Fruit fly (Drosophila melanogaster) whole organism, embryonic: ENCODE results near the gene CG6431.
A peak's percentile ranks its signal among the peaks of the same experiment; 100 is the strongest.

Source experiments
- Atf3 ChIP-seq: fragments of 200-800 bp; sonication (Bioruptor generic); optimal IDR thresholded peaks from 3 replicates; lab custom pipeline; 2016; ENCODE audit warnings: missing biosample characterization, missing genetic modification characterization
- Blimp-1 ChIP-seq: fragments of 200-800 bp; sonication (Bioruptor generic); optimal IDR thresholded peaks from 3 replicates; lab custom pipeline; 2018; ENCODE audit warnings: missing biosample characterization, missing genetic modification characterization, mild to moderate bottlenecking, moderate library complexity, missing genetic modification reagents
- CG10147 ChIP-seq: fragments of 200-800 bp; sonication (Bioruptor generic); optimal IDR thresholded peaks from 2 replicates; lab custom pipeline; 2019; ENCODE audit warnings: missing biosample characterization, mild to moderate bottlenecking, missing genetic modification characterization, moderate library complexity
- CG15696 ChIP-seq: fragments of 200-800 bp; sonication (Bioruptor generic); optimal IDR thresholded peaks from 2 replicates; lab custom pipeline; 2019; ENCODE audit warnings: missing biosample characterization, mild to moderate bottlenecking, missing genetic modification characterization, moderate library complexity
- CG1603 ChIP-seq: fragments of 200-800 bp; sonication (Bioruptor generic); optimal IDR thresholded peaks from 2 replicates; lab custom pipeline; 2019; ENCODE audit warnings: missing biosample characterization, mild to moderate bottlenecking, missing genetic modification characterization, moderate library complexity
- CG17359 ChIP-seq: fragments of 200-800 bp; sonication (Bioruptor generic); optimal IDR thresholded peaks from 3 replicates; lab custom pipeline; 2018; ENCODE audit warnings: missing biosample characterization, mild to moderate bottlenecking, missing genetic modification characterization, moderate library complexity
- CG17612 ChIP-seq: fragments of 200-800 bp; sonication (Bioruptor generic); IDR thresholded peaks from 2 replicates; pipeline ENCODE4 v1.3.6; 2022; ENCODE audit warnings: missing biosample characterization, missing genetic modification characterization
- CG17802 ChIP-seq: fragments of 200-800 bp; sonication (Bioruptor generic); optimal IDR thresholded peaks from 2 replicates; lab custom pipeline; 2018; ENCODE audit warnings: missing biosample characterization, mild to moderate bottlenecking, missing genetic modification characterization, moderate library complexity
- CG2116 ChIP-seq: fragments of 200-800 bp; sonication (Bioruptor generic); optimal IDR thresholded peaks from 3 replicates; lab custom pipeline; 2018; ENCODE audit warnings: missing biosample characterization, mild to moderate bottlenecking, missing genetic modification characterization
- CG2199 ChIP-seq: fragments of 200-800 bp; sonication (Bioruptor generic); IDR thresholded peaks from 3 replicates; pipeline ENCODE4 v1.3.6; 2022; ENCODE audit warnings: missing biosample characterization, missing genetic modification characterization
- CG30403 ChIP-seq: fragments of 200-800 bp; sonication (Bioruptor generic); optimal IDR thresholded peaks from 3 replicates; lab custom pipeline; 2016; ENCODE audit warnings: missing biosample characterization, missing genetic modification characterization
- CG31365 ChIP-seq: fragments of 200-800 bp; sonication (Bioruptor generic); optimal IDR thresholded peaks from 2 replicates; lab custom pipeline; 2018; ENCODE audit warnings: missing biosample characterization, mild to moderate bottlenecking, missing genetic modification characterization
- CG31441 ChIP-seq: fragments of 200-800 bp; sonication (Bioruptor generic); IDR thresholded peaks from 2 replicates; pipeline ENCODE4 v1.3.6; 2022; ENCODE audit warnings: missing biosample characterization, missing genetic modification characterization
- CG4617 ChIP-seq: fragments of 200-800 bp; sonication (Bioruptor generic); optimal IDR thresholded peaks from 3 replicates; lab custom pipeline; 2016; ENCODE audit warnings: missing biosample characterization, missing genetic modification characterization, borderline replicate concordance
- CG6272 ChIP-seq: fragments of 200-800 bp; sonication (Bioruptor generic); IDR thresholded peaks from 2 replicates; pipeline ENCODE4 v1.3.6; 2022; ENCODE audit warnings: missing biosample characterization, missing genetic modification characterization
- CG8478 ChIP-seq: fragments of >200 bp; optimal IDR thresholded peaks from 2 replicates; lab custom pipeline; 2018
- CG9609 ChIP-seq: fragments of 200-800 bp; sonication (Bioruptor generic); optimal IDR thresholded peaks from 3 replicates; lab custom pipeline; 2016; ENCODE audit warnings: missing biosample characterization, missing genetic modification characterization
- CG9932 ChIP-seq: fragments of 200-800 bp; sonication (Bioruptor generic); IDR thresholded peaks from 2 replicates; pipeline ENCODE4 v1.3.6; 2022; ENCODE audit warnings: missing biosample characterization, missing genetic modification characterization
- Dbx ChIP-seq: fragments of 200-800 bp; sonication (Bioruptor generic); IDR thresholded peaks from 3 replicates; pipeline ENCODE4 v1.3.6; 2022; ENCODE audit warnings: missing biosample characterization, missing genetic modification characterization
- Dfd ChIP-seq, 2 experiments: fragments of >200 bp; optimal IDR thresholded peaks; 2 replicates each; lab custom pipeline; 2017; ENCODE audit warnings: missing biosample characterization in 2 of 2, missing genetic modification characterization in 2 of 2
- Dref ChIP-seq: fragments of 200-800 bp; sonication (Bioruptor generic); IDR thresholded peaks from 2 replicates; pipeline ENCODE4 v1.3.6; 2022; ENCODE audit warnings: missing biosample characterization, missing genetic modification characterization
- E2f1 ChIP-seq: fragments of 200-800 bp; sonication (Bioruptor generic); IDR thresholded peaks from 2 replicates; pipeline ENCODE4 v1.3.6; 2022; ENCODE audit warnings: missing biosample characterization, missing genetic modification characterization
- Elba2 ChIP-seq: fragments of 200-800 bp; sonication (Bioruptor generic); optimal IDR thresholded peaks from 3 replicates; lab custom pipeline; 2016; ENCODE audit warnings: missing biosample characterization, missing genetic modification characterization
- Fer2 ChIP-seq: fragments of 200-800 bp; sonication (Bioruptor generic); optimal IDR thresholded peaks from 2 replicates; lab custom pipeline; 2018; ENCODE audit warnings: missing biosample characterization, mild to moderate bottlenecking, missing genetic modification characterization, moderate library complexity
- Fer3 ChIP-seq: fragments of 200-800 bp; sonication (Bioruptor generic); optimal IDR thresholded peaks from 2 replicates; lab custom pipeline; 2018; ENCODE audit warnings: missing biosample characterization, mild to moderate bottlenecking, missing genetic modification characterization, moderate library complexity
- HLH3B ChIP-seq: fragments of 200-800 bp; sonication (Bioruptor generic); IDR thresholded peaks from 2 replicates; pipeline ENCODE4 v1.3.6; 2022; ENCODE audit warnings: missing biosample characterization, missing genetic modification characterization
- HLH4C ChIP-seq: fragments of 200-800 bp; sonication (Bioruptor generic); IDR thresholded peaks from 3 replicates; pipeline ENCODE4 v1.3.6; 2022; ENCODE audit warnings: missing biosample characterization, missing genetic modification characterization; ENCODE audit not compliant: partially characterized antibody
- Hmr ChIP-seq: fragments of 200-800 bp; sonication (Bioruptor generic); optimal IDR thresholded peaks from 3 replicates; lab custom pipeline; 2017; ENCODE audit warnings: mild to moderate bottlenecking, missing biosample characterization, missing genetic modification reagents, missing genetic modification characterization
- Meics ChIP-seq: fragments of 200-800 bp; sonication (Bioruptor generic); optimal IDR thresholded peaks from 2 replicates; lab custom pipeline; 2017; ENCODE audit warnings: missing biosample characterization, mild to moderate bottlenecking, missing genetic modification characterization
- Sox100B ChIP-seq: fragments of 200-800 bp; sonication (Bioruptor generic); optimal IDR thresholded peaks from 3 replicates; lab custom pipeline; 2018; ENCODE audit warnings: missing biosample characterization, mild to moderate bottlenecking, missing genetic modification characterization
- ase ChIP-seq: fragments of 200-800 bp; sonication (Bioruptor generic); IDR thresholded peaks from 3 replicates; pipeline ENCODE4 v1.3.6; 2022; ENCODE audit warnings: missing biosample characterization, missing genetic modification characterization
- bigmax ChIP-seq: fragments of 200-800 bp; sonication (Bioruptor generic); optimal IDR thresholded peaks from 2 replicates; lab custom pipeline; 2018; ENCODE audit warnings: missing biosample characterization, mild to moderate bottlenecking, missing genetic modification characterization
- btn ChIP-seq: fragments of 200-800 bp; sonication (Bioruptor generic); optimal IDR thresholded peaks from 2 replicates; lab custom pipeline; 2016; ENCODE audit warnings: missing biosample characterization, missing genetic modification characterization
- croc ChIP-seq: fragments of 200-800 bp; sonication (Bioruptor generic); conservative IDR thresholded peaks from 3 replicates; pipeline ENCODE4 v1.3.6; 2022; ENCODE audit warnings: missing biosample characterization, missing genetic modification characterization
- dimm ChIP-seq: fragments of 200-800 bp; sonication (Bioruptor generic); IDR thresholded peaks from 2 replicates; pipeline ENCODE4 v1.3.6; 2022; ENCODE audit warnings: missing biosample characterization, missing genetic modification characterization
- disco-r ChIP-seq: fragments of 200-800 bp; sonication (Bioruptor generic); optimal IDR thresholded peaks from 2 replicates; lab custom pipeline; 2016; ENCODE audit warnings: missing biosample characterization, missing genetic modification characterization
- dm ChIP-seq: fragments of 200-800 bp; sonication (Bioruptor generic); optimal IDR thresholded peaks from 3 replicates; lab custom pipeline; 2016; ENCODE audit warnings: missing biosample characterization, missing genetic modification characterization
- emc ChIP-seq: fragments of 200-800 bp; sonication (Bioruptor generic); optimal IDR thresholded peaks from 2 replicates; lab custom pipeline; 2016; ENCODE audit warnings: missing biosample characterization, missing genetic modification characterization
- ewg ChIP-seq: fragments of 200-800 bp; sonication (Bioruptor generic); optimal IDR thresholded peaks from 3 replicates; lab custom pipeline; 2017; ENCODE audit warnings: mild to moderate bottlenecking, missing biosample characterization, missing genetic modification reagents, missing genetic modification characterization
- kni ChIP-seq: fragments of 200-800 bp; sonication (Bioruptor generic); optimal IDR thresholded peaks from 3 replicates; lab custom pipeline; 2017; ENCODE audit warnings: mild to moderate bottlenecking, missing biosample characterization, missing genetic modification reagents, missing genetic modification characterization
- luna ChIP-seq: fragments of 200-800 bp; sonication (Bioruptor generic); optimal IDR thresholded peaks from 2 replicates; lab custom pipeline; 2016; ENCODE audit warnings: missing biosample characterization, missing genetic modification characterization
- mld ChIP-seq: fragments of 200-800 bp; sonication (Bioruptor generic); IDR thresholded peaks from 3 replicates; pipeline ENCODE4 v1.3.6; 2022; ENCODE audit warnings: missing biosample characterization, missing genetic modification characterization; ENCODE audit not compliant: partially characterized antibody
- pita ChIP-seq: fragments of 200-800 bp; sonication (Bioruptor generic); optimal IDR thresholded peaks from 2 replicates; lab custom pipeline; 2017; ENCODE audit warnings: missing biosample characterization, mild to moderate bottlenecking, missing genetic modification characterization
- pzg ChIP-seq: fragments of 200-800 bp; sonication (Bioruptor generic); optimal IDR thresholded peaks from 3 replicates; lab custom pipeline; 2018; ENCODE audit warnings: missing biosample characterization, mild to moderate bottlenecking, missing genetic modification characterization, moderate library complexity
- sc ChIP-seq, 3 experiments: fragments of >200 bp in 2 of 3; fragments of 200-800 bp in 1 of 3; sonication (Bioruptor generic) in 1 of 3; optimal IDR thresholded peaks; 2 replicates in 2 of 3; 3 replicates in 1 of 3; lab custom pipeline; 2017; ENCODE audit warnings: mild to moderate bottlenecking in 1 of 3, missing biosample characterization in 1 of 3, missing genetic modification characterization in 1 of 3, missing genetic modification reagents in 1 of 3
- sima ChIP-seq: fragments of 200-800 bp; sonication (Bioruptor generic); optimal IDR thresholded peaks from 2 replicates; lab custom pipeline; 2016; ENCODE audit warnings: missing biosample characterization, missing genetic modification characterization
- sisA ChIP-seq: fragments of 200-800 bp; sonication (Bioruptor generic); IDR thresholded peaks from 2 replicates; pipeline ENCODE4 v1.3.6; 2022; ENCODE audit warnings: missing biosample characterization, missing genetic modification characterization
- slbo ChIP-seq: fragments of 200-800 bp; sonication (Bioruptor generic); IDR thresholded peaks from 2 replicates; pipeline ENCODE4 v1.3.6; 2022; ENCODE audit warnings: missing biosample characterization, missing genetic modification characterization
- tio ChIP-seq: fragments of 200-800 bp; sonication (Bioruptor generic); optimal IDR thresholded peaks from 2 replicates; lab custom pipeline; 2017; ENCODE audit warnings: missing biosample characterization, missing genetic modification characterization, inconsistent platforms

Gene CG6431

DNA sequence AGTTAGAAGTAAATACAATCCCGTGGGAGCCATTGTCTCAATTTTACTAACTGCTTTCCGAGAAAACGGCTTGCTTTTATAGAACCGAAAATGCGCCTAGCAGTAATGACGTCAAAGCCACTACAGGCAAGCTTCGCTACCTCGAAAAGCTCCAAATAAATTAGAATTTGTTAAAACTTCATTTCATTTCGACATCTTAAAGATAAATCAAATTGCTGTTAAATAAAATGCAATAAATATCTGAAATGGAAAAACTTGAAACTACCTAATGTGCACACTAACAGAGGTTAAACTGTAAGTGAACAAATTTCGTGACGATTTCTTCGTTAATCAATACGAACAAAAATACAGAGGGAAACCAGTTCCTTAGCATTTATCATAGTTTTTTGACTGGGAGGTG, 26.0 kb upstream of the CG6431 start, which contains the start of gene CG7300 (continued):
- peak; percentile 33; the same call in 1 of the 3 replicates for TF ChIP-seq ase (GFP tag; lab: Robert Waterston, UW)
- TF ChIP-seq CG2199 (GFP tag; lab: Robert Waterston, UW), result no peak
- TF ChIP-seq disco-r (GFP tag; lab: Kevin White, UChicago), result no peak
- TF ChIP-seq sima (GFP tag; lab: Kevin White, UChicago), result no peak
- no peak for TF ChIP-seq Dbx (GFP tag; lab: Robert Waterston, UW)
- no peak for TF ChIP-seq pita
- TF ChIP-seq Dref (GFP tag; lab: Robert Waterston, UW), result no peak
- no peak for TF ChIP-seq btn
- no peak for TF ChIP-seq kni (GFP tag; lab: Kevin White, UChicago)
- TF ChIP-seq CG30403 (GFP tag; lab: Kevin White, UChicago), result peak; percentile 62
- no peak for TF ChIP-seq CG31365
- no peak for TF ChIP-seq sc (optimal IDR thresholded peaks at IDR 0.05; lab: Kevin White, UChicago)
- no peak for TF ChIP-seq sc (GFP tag; optimal IDR thresholded peaks at IDR 0.05; lab: Kevin White, UChicago)
- peak; percentile 41; the same call in 1 of the 2 replicates for TF ChIP-seq E2f1
- peak; percentile 49 for TF ChIP-seq Hmr (GFP tag; lab: Kevin White, UChicago)
- TF ChIP-seq Fer2, result no peak
- TF ChIP-seq mld (GFP tag; lab: Robert Waterston, UW), result no peak
- no peak for TF ChIP-seq emc
- TF ChIP-seq CG17359 (tag; lab: Kevin White, UChicago), result peak; percentile 61
- no peak for TF ChIP-seq CG15696
- peak; percentile 27; the same call in 1 of the 2 replicates for TF ChIP-seq sisA (GFP tag; lab: Robert Waterston, UW)
- no peak for TF ChIP-seq luna
- peak; percentile 70 for TF ChIP-seq Blimp-1 (GFP tag; lab: Kevin White, UChicago)
- no peak for TF ChIP-seq Elba2 (GFP tag; lab: Kevin White, UChicago)
- TF ChIP-seq bigmax (GFP tag; lab: Kevin White, UChicago), result no peak
- no peak for TF ChIP-seq CG17802 (tag; lab: Kevin White, UChicago)
- TF ChIP-seq CG6272 (GFP tag; lab: Robert Waterston, UW), result peak; percentile 38; the same call in 1 of the 2 replicates
- peak; percentile 48 for TF ChIP-seq CG1603 (tag; lab: Kevin White, UChicago)
- peak; percentile 62 for TF ChIP-seq Fer3 (tag; lab: Kevin White, UChicago)
- TF ChIP-seq Atf3 (GFP tag; lab: Kevin White, UChicago), result peak; percentile 1
- no peak for TF ChIP-seq HLH4C (GFP tag; lab: Robert Waterston, UW)
- peak; percentile 51 for TF ChIP-seq CG31441
- peak; percentile 28 for TF ChIP-seq CG9609 (GFP tag; lab: Kevin White, UChicago)
- no peak for TF ChIP-seq CG4617 (GFP tag; lab: Kevin White, UChicago)
- TF ChIP-seq CG10147 (GFP tag; lab: Kevin White, UChicago), result peak; percentile 76
- TF ChIP-seq croc (GFP tag; lab: Robert Waterston, UW), result no peak; the same call in 2 of the 3 replicates
- TF ChIP-seq Dfd (GFP tag; optimal IDR thresholded peaks at IDR 0.05; lab: Kevin White, UChicago), result no peak
- peak; percentile 70 for TF ChIP-seq CG9932
- no peak for TF ChIP-seq dm
- TF ChIP-seq ewg (GFP tag; lab: Kevin White, UChicago), result no peak
- 0 out of 2 replicates have a peak, but pooled peaks have one; percentile 25 for TF ChIP-seq CG17612
- no peak for TF ChIP-seq CG2116 (GFP tag; lab: Kevin White, UChicago)
- peak; percentile 12 for TF ChIP-seq Sox100B (GFP tag; lab: Kevin White, UChicago)
- no peak for TF ChIP-seq CG8478
- peak; percentile 18 for TF ChIP-seq tio (GFP tag; lab: Kevin White, UChicago)
- peak; percentile 68 for TF ChIP-seq Meics (GFP tag; lab: Kevin White, UChicago)
- no peak for TF ChIP-seq pzg (GFP tag; lab: Kevin White, UChicago)
- TF ChIP-seq slbo, result peak; percentile 81
- no peak for TF ChIP-seq dimm (GFP tag; lab: Robert Waterston, UW)
- TF ChIP-seq HLH3B, result no peak
